Fruit fly (Drosophila melanogaster) whole organism, prepupa: ENCODE data around the gene CG6912.

Source experiments
- CG10631 ChIP-seq: fragments of 200-800 bp; sonication (Bioruptor generic); optimal IDR thresholded peaks from 2 replicates; lab custom pipeline; 2016; ENCODE audit warnings: missing biosample characterization, missing genetic modification characterization
- CG32006 ChIP-seq: fragments of 200-800 bp; sonication (Bioruptor generic); optimal IDR thresholded peaks from 3 replicates; lab custom pipeline; 2017; ENCODE audit warnings: missing biosample characterization, mild to moderate bottlenecking, missing genetic modification characterization
- CG34406 ChIP-seq: fragments of 200-800 bp; sonication (Bioruptor generic); optimal IDR thresholded peaks from 3 replicates; lab custom pipeline; 2016; ENCODE audit warnings: missing biosample characterization, missing genetic modification characterization

The CG6912 gene

DNA sequence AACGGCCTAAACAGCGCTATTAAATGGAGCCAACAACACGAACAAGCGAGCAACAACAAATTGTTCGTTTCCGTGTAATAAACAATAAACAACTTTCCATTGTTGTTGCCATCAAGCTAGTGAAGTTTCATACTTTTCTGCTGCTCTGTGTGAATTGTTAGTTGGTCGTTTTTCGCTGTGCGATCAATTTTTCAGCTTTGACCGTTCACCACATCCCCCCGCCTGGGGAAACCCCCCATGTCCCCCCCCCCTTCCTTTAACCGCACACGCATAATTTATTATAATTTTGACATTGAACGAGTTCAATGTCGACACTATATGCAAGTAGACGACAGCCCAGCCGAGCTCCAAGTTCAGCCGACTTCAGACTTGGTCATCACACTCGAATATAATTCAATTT lies 49.8 kb downstream of the CG6912 start:
- TF ChIP-seq CG10631 (GFP tag; lab: Kevin White, UChicago) (no peak), CG32006 (GFP tag; lab: Kevin White, UChicago) (no peak), CG34406 (no peak)
